Fruit fly (Drosophila melanogaster): Measurements from ENCODE around the gene CG17754.

- TF ChIP-seq h (optimal IDR thresholded peaks at IDR 0.05), result no peak
- no peak for TF ChIP-seq insv (optimal IDR thresholded peaks at IDR 0.05)
- no peak for TF ChIP-seq psq (optimal IDR thresholded peaks at IDR 0.05)
- no peak for TF ChIP-seq Sin3A (optimal IDR thresholded peaks at IDR 0.05)
- TF ChIP-seq ttk (optimal IDR thresholded peaks at IDR 0.05), result no peak
Measured at dm6 chrX:9214576-9214975, 35.6 kb upstream of the CG17754 start, which contains the start of gene Obp8a.

Data from Kc167 (cell line).